Worm (Caenorhabditis elegans) whole organism, L2 larva: ENCODE data around the gene C08F11.12.

Experiments used
- aly-2 ChIP-seq: fragments of 150-350 bp; optimal IDR thresholded peaks from 2 replicates; lab custom pipeline; 2014; ENCODE audit warnings: missing biosample characterization, missing genetic modification characterization
- fos-1 ChIP-seq: fragments of 150-350 bp; optimal IDR thresholded peaks from 2 replicates; lab custom pipeline; 2014; ENCODE audit warnings: missing biosample characterization, missing genetic modification characterization
- nhr-12 ChIP-seq: fragments of 150-350 bp; optimal IDR thresholded peaks from 2 replicates; lab custom pipeline; 2014; ENCODE audit warnings: missing biosample characterization, missing genetic modification characterization
- nhr-237 ChIP-seq: fragments of 150-350 bp; optimal IDR thresholded peaks from 2 replicates; lab custom pipeline; 2014; ENCODE audit warnings: missing biosample characterization, missing genetic modification characterization
- skn-1 ChIP-seq: sonication (generic microtip); optimal IDR thresholded peaks from 2 replicates; lab custom pipeline; 2017; ENCODE audit warnings: missing biosample characterization, missing genetic modification characterization

DNA sequence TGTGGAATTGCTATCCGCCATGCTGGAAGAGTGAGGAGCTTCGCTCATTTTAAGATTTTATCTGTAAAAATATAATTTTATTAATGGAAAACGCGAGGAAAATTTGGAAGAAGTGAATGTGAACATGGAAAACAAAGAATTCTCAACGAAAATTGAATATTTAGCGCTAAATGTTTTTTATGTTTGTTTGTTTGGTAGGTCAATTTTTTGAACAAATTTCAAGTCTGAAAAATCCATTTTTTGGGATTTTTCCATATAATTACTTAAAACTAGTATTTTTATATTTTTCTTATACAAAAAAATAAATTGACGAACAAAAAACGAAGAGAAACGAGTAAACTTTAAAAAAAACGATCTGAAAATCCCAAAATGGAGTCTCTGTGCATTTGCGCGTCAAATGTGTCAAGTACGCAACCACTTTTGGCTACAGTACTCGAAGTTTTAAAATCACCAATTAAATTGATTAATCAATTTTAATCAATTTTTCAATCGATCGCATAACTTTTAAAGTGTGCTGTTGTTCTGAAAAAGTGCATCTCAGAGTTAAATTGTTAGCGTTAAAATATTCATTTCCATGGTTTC is 15.6 kb upstream of the C08F11.12 start, which contains the start of gene fbxa-215:
- TF ChIP-seq nhr-237 (tag; lab: Kevin White, UChicago) (no peak), fos-1 (tag; lab: Kevin White, UChicago) (no peak), nhr-12 (tag; lab: Kevin White, UChicago) (no peak), skn-1 (tag; lab: Kevin White, UChicago) (no peak), aly-2 (tag; lab: Kevin White, UChicago) (no peak)
